Worm (Caenorhabditis elegans) whole organism, L4 larva: ENCODE data around the gene nspc-5.

Source experiments
- F10B5.3 ChIP-seq: sonication (generic microtip); optimal IDR thresholded peaks from 2 replicates; lab custom pipeline; 2016; ENCODE audit warnings: mild to moderate bottlenecking, missing genetic modification characterization, missing compliant biosample characterization
- F37D6.2 ChIP-seq: sonication (generic microtip); optimal IDR thresholded peaks from 2 replicates; lab custom pipeline; 2016; ENCODE audit warnings: mild to moderate bottlenecking, missing genetic modification characterization, missing compliant biosample characterization
- R02D3.7 ChIP-seq: fragments of 150-350 bp; sonication (generic microtip); optimal IDR thresholded peaks from 3 replicates; lab custom pipeline; 2014; ENCODE audit warnings: missing biosample characterization, missing genetic modification characterization
- T26A8.4 ChIP-seq: fragments of 200-800 bp; sonication (Bioruptor generic); IDR thresholded peaks from 2 replicates; pipeline ENCODE4 v1.3.6; 2022; ENCODE audit warnings: missing genetic modification characterization, missing compliant biosample characterization
- Y75B8A.6 ChIP-seq: fragments of 200-800 bp; sonication (Bioruptor generic); IDR thresholded peaks from 2 replicates; pipeline ENCODE4 v1.3.6; 2022; ENCODE audit warnings: missing genetic modification reagents, missing genetic modification characterization, missing compliant biosample characterization
- ZK337.2 ChIP-seq: fragments of 200-800 bp; sonication (Bioruptor generic); IDR thresholded peaks from 2 replicates; pipeline ENCODE4 v1.3.6; 2022; ENCODE audit warnings: missing genetic modification reagents, missing genetic modification characterization, missing compliant biosample characterization
- aha-1 ChIP-seq: fragments of 150-350 bp; peaks from one replicate; lab custom pipeline; 2014; ENCODE audit warnings: missing biosample characterization, missing genetic modification characterization
- aly-2 ChIP-seq: sonication (generic microtip); optimal IDR thresholded peaks from 2 replicates; lab custom pipeline; 2018; ENCODE audit warnings: missing biosample characterization, missing genetic modification characterization
- ceh-82 ChIP-seq: sonication (generic microtip); optimal IDR thresholded peaks from 2 replicates; lab custom pipeline; 2017; ENCODE audit warnings: missing biosample characterization, missing genetic modification characterization
- ces-1 ChIP-seq: fragments of 150-350 bp; sonication (generic microtip); optimal IDR thresholded peaks from 4 replicates; lab custom pipeline; 2014; ENCODE audit warnings: missing biosample characterization, missing genetic modification reagents, missing genetic modification characterization
- daf-16 ChIP-seq, 3 experiments: sonication (generic microtip); optimal IDR thresholded peaks; 2 replicates each; lab custom pipeline; 2016 to 2017; ENCODE audit warnings: missing genetic modification characterization in 3 of 3, missing genetic modification reagents in 3 of 3, mild to moderate bottlenecking in 2 of 3, missing compliant biosample characterization in 2 of 3, missing biosample characterization in 1 of 3, moderate library complexity in 1 of 3
- daf-8 ChIP-seq: fragments of 200-800 bp; sonication (Bioruptor generic); IDR thresholded peaks from 2 replicates; pipeline ENCODE4 v1.3.6; 2022; ENCODE audit warnings: missing genetic modification characterization, missing compliant biosample characterization
- dve-1 ChIP-seq: sonication (generic microtip); optimal IDR thresholded peaks from 2 replicates; lab custom pipeline; 2017; ENCODE audit warnings: antibody characterized with exemption, mild to moderate bottlenecking, missing genetic modification characterization, missing compliant biosample characterization; ENCODE audit not compliant: insufficient read depth
- egl-27 ChIP-seq: sonication (generic microtip); optimal IDR thresholded peaks from 3 replicates; lab custom pipeline; 2017; ENCODE audit warnings: missing biosample characterization, missing genetic modification reagents, missing genetic modification characterization
- gei-8 ChIP-seq: fragments of 200-800 bp; sonication (Bioruptor generic); optimal IDR thresholded peaks from 2 replicates; lab custom pipeline; 2018; ENCODE audit warnings: mild to moderate bottlenecking, missing genetic modification characterization, missing compliant biosample characterization
- hif-1 ChIP-seq, 2 experiments: sonication (generic microtip); optimal IDR thresholded peaks; 2 replicates each; lab custom pipeline; 2016 to 2017; ENCODE audit warnings: missing compliant biosample characterization in 2 of 2, missing genetic modification characterization in 2 of 2, missing genetic modification reagents in 2 of 2, missing genotype in 2 of 2, mild to moderate bottlenecking in 1 of 2
- hlh-11 ChIP-seq: fragments of 200-800 bp; sonication (Bioruptor generic); optimal IDR thresholded peaks from 2 replicates; lab custom pipeline; 2018; ENCODE audit warnings: mild to moderate bottlenecking, missing genetic modification characterization, missing compliant biosample characterization
- hlh-30 ChIP-seq: sonication (generic microtip); optimal IDR thresholded peaks from 2 replicates; lab custom pipeline; 2017; ENCODE audit warnings: antibody characterized with exemption, mild to moderate bottlenecking, missing genetic modification characterization, missing compliant biosample characterization; ENCODE audit not compliant: insufficient read depth
- jun-1 ChIP-seq: fragments of 150-350 bp; optimal IDR thresholded peaks from 2 replicates; lab custom pipeline; 2014; ENCODE audit warnings: missing biosample characterization, missing genetic modification reagents, missing genetic modification characterization
- lin-1 ChIP-seq: fragments of 200-800 bp; sonication (Bioruptor generic); IDR thresholded peaks from 2 replicates; pipeline ENCODE4 v1.3.6; 2022; ENCODE audit warnings: missing genetic modification reagents, missing genetic modification characterization, missing compliant biosample characterization
- lin-15B ChIP-seq: fragments of 150-350 bp; sonication (generic microtip); optimal IDR thresholded peaks from 3 replicates; lab custom pipeline; 2014; ENCODE audit warnings: missing biosample characterization, missing genetic modification characterization
- lin-29 ChIP-seq: fragments of 200-800 bp; sonication (Bioruptor generic); IDR thresholded peaks from 2 replicates; pipeline ENCODE4 v1.3.6; 2022; ENCODE audit warnings: missing genetic modification reagents, missing genetic modification characterization, missing compliant biosample characterization
- lin-38 ChIP-seq: fragments of 200-800 bp; sonication (Bioruptor generic); IDR thresholded peaks from 2 replicates; pipeline ENCODE4 v1.3.6; 2022; ENCODE audit warnings: missing genetic modification reagents, missing genetic modification characterization, missing compliant biosample characterization
- lir-3 ChIP-seq: sonication (generic microtip); optimal IDR thresholded peaks from 2 replicates; lab custom pipeline; 2016; ENCODE audit warnings: mild to moderate bottlenecking, missing genetic modification characterization, missing compliant biosample characterization
- lsy-2 ChIP-seq, 2 experiments: fragments of 150-350 bp in 1 of 2; sonication (generic microtip) in 1 of 2; optimal IDR thresholded peaks; 2 replicates each; lab custom pipeline; 2014 to 2017; ENCODE audit warnings: missing biosample characterization in 2 of 2, missing genetic modification characterization in 2 of 2
- mdl-1 ChIP-seq, 2 experiments: fragments of 150-350 bp in 1 of 2; sonication (generic microtip) in 1 of 2; optimal IDR thresholded peaks; 2 replicates each; lab custom pipeline; 2014 to 2017; ENCODE audit warnings: missing biosample characterization in 2 of 2, missing genetic modification characterization in 2 of 2
- mxl-2 ChIP-seq: fragments of 200-800 bp; sonication (Bioruptor generic); conservative IDR thresholded peaks from 2 replicates; pipeline ENCODE4 v1.3.6; 2022; ENCODE audit warnings: missing genetic modification reagents, missing genetic modification characterization, missing compliant biosample characterization
- nhr-10 ChIP-seq: fragments of 150-350 bp; optimal IDR thresholded peaks from 2 replicates; lab custom pipeline; 2014; ENCODE audit warnings: missing biosample characterization, missing genetic modification characterization
- nhr-102 ChIP-seq: sonication (generic microtip); optimal IDR thresholded peaks from 2 replicates; lab custom pipeline; 2016; ENCODE audit warnings: mild to moderate bottlenecking, missing genetic modification characterization, moderate library complexity, missing compliant biosample characterization
- nhr-237 ChIP-seq: sonication (generic microtip); optimal IDR thresholded peaks from 2 replicates; lab custom pipeline; 2017; ENCODE audit warnings: missing biosample characterization, missing genetic modification characterization
- nhr-25 ChIP-seq: sonication (generic microtip); optimal IDR thresholded peaks from 2 replicates; lab custom pipeline; 2017; ENCODE audit warnings: missing genetic modification characterization, mild to moderate bottlenecking, missing compliant biosample characterization, antibody characterized with exemption, moderate library complexity, borderline replicate concordance; ENCODE audit not compliant: insufficient read depth
- nhr-41 ChIP-seq: fragments of 200-800 bp; sonication (Bioruptor generic); IDR thresholded peaks from 2 replicates; pipeline ENCODE4 v1.3.6; 2022; ENCODE audit warnings: missing genetic modification reagents, missing genetic modification characterization, missing compliant biosample characterization
- nhr-42 ChIP-seq: fragments of 200-800 bp; sonication (Bioruptor generic); IDR thresholded peaks from 2 replicates; pipeline ENCODE4 v1.3.6; 2022; ENCODE audit warnings: missing genetic modification characterization, missing compliant biosample characterization
- nhr-48 ChIP-seq: sonication (generic microtip); optimal IDR thresholded peaks from 2 replicates; lab custom pipeline; 2016; ENCODE audit warnings: mild to moderate bottlenecking, missing genetic modification characterization, missing compliant biosample characterization
- nhr-6 ChIP-seq: fragments of 150-350 bp; optimal IDR thresholded peaks from 2 replicates; lab custom pipeline; 2014; ENCODE audit warnings: missing biosample characterization, missing genetic modification characterization
- nhr-77 ChIP-seq: fragments of 150-350 bp; optimal IDR thresholded peaks from 2 replicates; lab custom pipeline; 2014; ENCODE audit warnings: missing biosample characterization, missing genetic modification characterization
- pha-4 ChIP-seq, 2 experiments: fragments of 150-350 bp in 1 of 2; fragments of 200-800 bp in 1 of 2; sonication (Bioruptor generic) in 1 of 2; IDR thresholded peaks in 1 of 2; optimal IDR thresholded peaks in 1 of 2; 2 replicates each; pipeline versions ENCODE4 v1.3.6 to Lab custom; 2014 to 2022; ENCODE audit warnings: missing genetic modification characterization in 2 of 2, missing genetic modification reagents in 2 of 2, missing biosample characterization in 1 of 2, missing compliant biosample characterization in 1 of 2
- php-3 ChIP-seq: fragments of 200-800 bp; sonication (Bioruptor generic); IDR thresholded peaks from 2 replicates; pipeline ENCODE4 v1.3.6; 2022; ENCODE audit warnings: missing genetic modification reagents, missing genetic modification characterization, missing compliant biosample characterization
- saeg-2 ChIP-seq: fragments of 200-800 bp; sonication (Bioruptor generic); IDR thresholded peaks from 2 replicates; pipeline ENCODE4 v1.3.6; 2022; ENCODE audit warnings: missing genetic modification reagents, missing genetic modification characterization, missing compliant biosample characterization
- sdz-12 ChIP-seq: fragments of 200-800 bp; sonication (Bioruptor generic); optimal IDR thresholded peaks from 2 replicates; lab custom pipeline; 2018; ENCODE audit warnings: mild to moderate bottlenecking, missing genetic modification characterization, missing compliant biosample characterization
- skn-1 ChIP-seq: fragments of 150-350 bp; optimal IDR thresholded peaks from 2 replicates; lab custom pipeline; 2014; ENCODE audit warnings: missing biosample characterization, missing genetic modification characterization
- snpc-1.2 ChIP-seq: fragments of 200-800 bp; sonication (Bioruptor generic); IDR thresholded peaks from 2 replicates; pipeline ENCODE4 v1.3.6; 2022; ENCODE audit warnings: missing genetic modification reagents, missing genetic modification characterization, missing compliant biosample characterization
- snpc-4 ChIP-seq: fragments of 150-350 bp; optimal IDR thresholded peaks from 2 replicates; lab custom pipeline; 2014; ENCODE audit warnings: missing biosample characterization, missing genetic modification characterization
- zag-1 ChIP-seq: fragments of 150-350 bp; optimal IDR thresholded peaks from 2 replicates; lab custom pipeline; 2014; ENCODE audit warnings: missing biosample characterization, missing genetic modification characterization
- zfp-2 ChIP-seq: sonication (generic microtip); optimal IDR thresholded peaks from 2 replicates; lab custom pipeline; 2016; ENCODE audit warnings: mild to moderate bottlenecking, missing genetic modification characterization, missing compliant biosample characterization
- zip-11 ChIP-seq: fragments of 200-800 bp; sonication (Bioruptor generic); IDR thresholded peaks from 2 replicates; pipeline ENCODE4 v1.3.6; 2022; ENCODE audit warnings: missing genetic modification characterization, missing compliant biosample characterization
- zip-2 ChIP-seq: fragments of 150-350 bp; optimal IDR thresholded peaks from 2 replicates; lab custom pipeline; 2014; ENCODE audit warnings: missing biosample characterization, missing genetic modification characterization

nspc-5 gene

ce11 chrX:8500922-8501321 lies 37.6 kb upstream of the nspc-5 start, which contains the start of gene grd-4:
grd-4 (plus strand) TSS chrX:8501222.
- TF ChIP-seq nhr-48 (tag; lab: Kevin White, UChicago) (no peak), ZK337.2 (GFP tag; lab: Robert Waterston, UW) (no peak), snpc-4 (no peak), aly-2 (no peak), F37D6.2 (tag; lab: Kevin White, UChicago) (no peak), mdl-1 (tag; optimal IDR thresholded peaks at IDR 0.05; lab: Kevin White, UChicago) (no peak), skn-1 (tag; lab: Kevin White, UChicago) (no peak), nhr-42 (GFP tag; lab: Robert Waterston, UW) (no peak), hif-1 (tag; optimal IDR thresholded peaks at IDR 0.05; lab: Kevin White, UChicago) (no peak)

DNA sequence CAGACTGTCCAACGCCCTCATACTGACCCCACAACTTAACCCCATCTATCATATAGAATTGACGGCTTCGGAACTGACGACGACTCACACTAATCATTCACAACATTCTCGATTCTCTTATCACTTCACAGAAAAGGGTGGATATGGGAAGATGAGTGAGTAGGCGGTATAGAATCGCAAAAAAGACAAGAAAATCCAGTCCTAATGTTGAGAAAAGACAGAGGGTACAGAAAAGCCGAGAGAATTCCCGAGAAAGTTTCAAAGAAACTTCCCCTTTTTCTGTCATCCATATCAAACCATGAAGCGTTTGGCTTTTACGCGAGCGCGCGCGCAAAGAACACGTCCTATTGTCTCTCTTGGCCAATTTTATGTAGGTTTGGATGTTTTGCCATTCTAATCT lies 34.3 kb upstream of the nspc-5 start:
- no peak for TF ChIP-seq gei-8 (GFP tag; lab: Kevin White, UChicago)
- TF ChIP-seq mxl-2 (GFP tag; lab: Robert Waterston, UW), result no peak
- no peak for TF ChIP-seq zip-11 (GFP tag; lab: Robert Waterston, UW)
- peak; percentile 28 for TF ChIP-seq hlh-11 (tag; lab: Kevin White, UChicago)
- TF ChIP-seq saeg-2, result no peak
- TF ChIP-seq egl-27 (tag; lab: Kevin White, UChicago), result no peak
- TF ChIP-seq nhr-6 (tag; lab: Kevin White, UChicago), result no peak
- TF ChIP-seq mdl-1 (tag; optimal IDR thresholded peaks at IDR 0.05; lab: Kevin White, UChicago), result peak in 1 of 2 experiments; percentile 28
- TF ChIP-seq lir-3 (tag; lab: Kevin White, UChicago), result no peak
- no peak for TF ChIP-seq lin-15B (tag; lab: Kevin White, UChicago)
- TF ChIP-seq aha-1, result peak; percentile 56

ce11 chrX:8507053-8507452 lies 31.5 kb upstream of the nspc-5 start:
- no peak for TF ChIP-seq saeg-2
- TF ChIP-seq nhr-10, result no peak
- TF ChIP-seq R02D3.7 (tag; lab: Kevin White, UChicago), result no peak
- no peak for TF ChIP-seq F10B5.3 (tag; lab: Kevin White, UChicago)
- TF ChIP-seq lir-3 (tag; lab: Kevin White, UChicago), result no peak
- no peak for TF ChIP-seq php-3 (GFP tag; lab: Robert Waterston, UW)
- no peak for TF ChIP-seq nhr-25
- TF ChIP-seq lin-38 (GFP tag; lab: Robert Waterston, UW), result no peak
- no peak for TF ChIP-seq zag-1 (tag; lab: Kevin White, UChicago)
- TF ChIP-seq snpc-1.2, result no peak
- no peak for TF ChIP-seq lin-1 (GFP tag; lab: Robert Waterston, UW)
- no peak for TF ChIP-seq nhr-102
- TF ChIP-seq Y75B8A.6, result no peak
- TF ChIP-seq nhr-237 (tag; lab: Kevin White, UChicago), result no peak
- TF ChIP-seq nhr-77, result no peak
- no peak for TF ChIP-seq daf-8 (GFP tag; lab: Robert Waterston, UW)
- TF ChIP-seq pha-4 (GFP tag; IDR thresholded peaks at IDR 0.05; lab: Robert Waterston, UW), result no peak
- TF ChIP-seq pha-4 (tag; optimal IDR thresholded peaks at IDR 0.05; lab: Kevin White, UChicago), result no peak
- no peak for TF ChIP-seq hlh-30 (tag; lab: Kevin White, UChicago)
- no peak for TF ChIP-seq lin-29 (GFP tag; lab: Robert Waterston, UW)
- TF ChIP-seq, all 104 proteins: peak for 0

DNA sequence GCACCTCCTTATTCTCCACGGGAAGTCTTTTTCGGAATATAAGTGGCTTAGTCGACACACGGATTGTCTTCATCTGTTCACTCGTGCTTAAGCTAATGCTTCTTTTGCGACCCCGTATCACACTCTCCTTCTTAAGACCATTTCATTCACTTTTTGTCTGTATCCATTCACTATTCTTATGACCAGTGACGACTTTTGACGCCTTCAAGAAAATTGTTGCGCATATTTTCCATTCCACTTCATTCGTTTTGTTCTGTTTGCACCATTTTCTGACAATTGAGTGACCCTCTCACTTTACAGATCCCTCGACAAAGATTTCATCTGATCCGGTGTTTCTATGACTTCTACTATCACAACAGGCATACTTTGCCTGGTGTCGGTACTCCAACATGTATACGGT lies 30.9 kb upstream of the nspc-5 start, which contains the start of gene H03E18.1:
TSS of gene H03E18.1 (plus strand) at position 301 of the 400 bp plus-strand sequence.
- TF ChIP-seq nhr-237 (tag; lab: Kevin White, UChicago) (no peak), T26A8.4 (GFP tag; lab: Robert Waterston, UW) (no peak), hlh-30 (tag; lab: Kevin White, UChicago) (no peak), ces-1 (GFP tag; lab: Kevin White, UChicago) (no peak), pha-4 (GFP tag; IDR thresholded peaks at IDR 0.05; lab: Robert Waterston, UW) (no peak), pha-4 (tag; optimal IDR thresholded peaks at IDR 0.05; lab: Kevin White, UChicago) (no peak), daf-16 (GFP tag; optimal IDR thresholded peaks at IDR 0.05; lab: Kevin White, UChicago) (no peak), daf-16 (tag; optimal IDR thresholded peaks at IDR 0.05; lab: Kevin White, UChicago) (no peak), zfp-2 (tag; lab: Kevin White, UChicago) (no peak), mdl-1 (tag; optimal IDR thresholded peaks at IDR 0.05; lab: Kevin White, UChicago) (no peak), lsy-2 (tag; optimal IDR thresholded peaks at IDR 0.05; lab: Kevin White, UChicago) (no peak), nhr-41 (no peak), ceh-82 (tag; lab: Kevin White, UChicago) (no peak), jun-1 (tag; lab: Kevin White, UChicago) (no peak), dve-1 (tag; lab: Kevin White, UChicago) (no peak), sdz-12 (GFP tag; lab: Kevin White, UChicago) (no peak), zip-2 (no peak)
